Worm (Caenorhabditis elegans): ENCODE results near the gene pals-39.
A peak's percentile ranks its signal among the peaks of the same experiment; 100 is the strongest.

Gene pals-39

ce11 chrV:12449902-12450301, 6.2 kb upstream of the pals-39 start, which contains the start of gene C54D10.10:
Gene C54D10.10 (minus strand): TSS chrV:12450002.
- no peak for TF ChIP-seq lin-35 (GFP tag; optimal IDR thresholded peaks at IDR 0.05)

- TF ChIP-seq jun-1 (tag; optimal IDR thresholded peaks at IDR 0.05) = no peak
- TF ChIP-seq efl-1 (optimal IDR thresholded peaks at IDR 0.05) = no peak
- peak in 1 of 2 experiments; percentile 79 for TF ChIP-seq efl-1 (GFP tag; optimal IDR thresholded peaks at IDR 0.05 in 1 of 2)
- TF ChIP-seq C04F5.9 (tag; optimal IDR thresholded peaks at IDR 0.05) = no peak
Observed at ce11 chrV:12446895-12447294, 3.2 kb upstream of the pals-39 start, which contains the start of the genes pals-38 and C54D10.9. Gene pals-38 (minus strand): TSS chrV:12446995. Gene C54D10.9 (plus strand): TSS chrV:12447153.

ce11 chrV:12441420-12441819, 2.2 kb downstream of the pals-39 start, which contains the start of gene pals-37:
Gene pals-37 (minus strand): TSS chrV:12441520.
- TF ChIP-seq sup-37 (GFP tag; optimal IDR thresholded peaks at IDR 0.05) = no peak
- no peak for TF ChIP-seq xbp-1 (tag; optimal IDR thresholded peaks at IDR 0.05)
- TF ChIP-seq Y116A8C.19 (tag; optimal IDR thresholded peaks at IDR 0.05; ENCODE audit: borderline replicate concordance) = no peak
- no peak for TF ChIP-seq snu-23 (GFP tag; optimal IDR thresholded peaks at IDR 0.05)
- no peak for TF ChIP-seq unc-98 (GFP tag; IDR thresholded peaks at IDR 0.05)
- no peak for TF ChIP-seq aly-2 (tag; optimal IDR thresholded peaks at IDR 0.05)
- TF ChIP-seq ztf-4 (tag; optimal IDR thresholded peaks at IDR 0.05) = no peak
- no peak for TF ChIP-seq ceh-63 (GFP tag; optimal IDR thresholded peaks at IDR 0.05)
- no peak for TF ChIP-seq F16B12.6 (tag; optimal IDR thresholded peaks at IDR 0.05)
- TF ChIP-seq lin-13 (GFP tag; optimal IDR thresholded peaks at IDR 0.05) = no peak
- TF ChIP-seq mdl-1 (tag; optimal IDR thresholded peaks at IDR 0.05) = no peak

ce11 chrV:12433717-12434116, 9.9 kb downstream of the pals-39 start, which contains the start of gene srh-25:
Gene srh-25 (minus strand): TSS chrV:12433817.
- TF ChIP-seq F16B12.6 (tag; optimal IDR thresholded peaks at IDR 0.05) (no peak), unc-130 (tag; optimal IDR thresholded peaks at IDR 0.05) (no peak), nhr-19 (GFP tag; conservative IDR thresholded peaks at IDR 0.05) (no peak), hlh-4 (tag; optimal IDR thresholded peaks at IDR 0.05) (peak; percentile 60), lir-3 (tag; optimal IDR thresholded peaks at IDR 0.05; ENCODE audit: poor library complexity) (no peak)

- no peak for TF ChIP-seq egl-13 (tag; optimal IDR thresholded peaks at IDR 0.05)
- no peak for TF ChIP-seq snpc-4 (tag; optimal IDR thresholded peaks at IDR 0.05)
Observed at ce11 chrV:12433105-12433504, 10.5 kb downstream of the pals-39 start.

- TF ChIP-seq nhr-11 (tag; optimal IDR thresholded peaks at IDR 0.05) (no peak), aha-1 (tag; optimal IDR thresholded peaks at IDR 0.05) (no peak), ets-5 (GFP tag; IDR thresholded peaks at IDR 0.05) (no peak), zip-4 (GFP tag; optimal IDR thresholded peaks at IDR 0.05) (no peak), zag-1 (tag; optimal IDR thresholded peaks at IDR 0.05) (no peak), unc-86 (tag; optimal IDR thresholded peaks at IDR 0.05) (no peak), sptf-1 (tag; optimal IDR thresholded peaks at IDR 0.05) (no peak), unc-98 (GFP tag; IDR thresholded peaks at IDR 0.05) (no peak), lin-39 (tag; optimal IDR thresholded peaks at IDR 0.05) (no peak), mdl-1 (tag; optimal IDR thresholded peaks at IDR 0.05) (no peak), nhr-12 (tag; optimal IDR thresholded peaks at IDR 0.05) (no peak)
Observed at ce11 chrV:12432111-12432510, 11.5 kb downstream of the pals-39 start, which contains the start of gene C54D10.13. Gene C54D10.13 (minus strand): TSS chrV:12432289.

- TF ChIP-seq vab-15 (tag; optimal IDR thresholded peaks at IDR 0.05) = no peak
- no peak for TF ChIP-seq egl-13 (tag; optimal IDR thresholded peaks at IDR 0.05)
- no peak for TF ChIP-seq isw-1 (GFP tag; IDR thresholded peaks at IDR 0.05)
- TF ChIP-seq unc-62 (GFP tag; optimal IDR thresholded peaks at IDR 0.05) = no peak
- no peak for TF ChIP-seq mep-1 (tag; optimal IDR thresholded peaks at IDR 0.05)
Observed at ce11 chrV:12429039-12429438, 14.6 kb downstream of the pals-39 start, which contains the start of gene C54D10.5. Gene C54D10.5 (plus strand): TSS chrV:12429339.
